Fruit fly (Drosophila melanogaster) whole organism, wandering third instar larva: ENCODE results near the gene NHP2.

ENCODE experiments used
- Abd-B ChIP-seq: fragments of >200 bp; optimal IDR thresholded peaks from 2 replicates; lab custom pipeline; 2017; ENCODE audit warnings: missing biosample characterization, missing genetic modification characterization
- CG32264 ChIP-seq: fragments of 200-800 bp; sonication (Bioruptor generic); optimal IDR thresholded peaks from 2 replicates; lab custom pipeline; 2016; ENCODE audit warnings: missing biosample characterization, missing genetic modification characterization
- CG9705 ChIP-seq: fragments of 200-800 bp; sonication (Bioruptor generic); optimal IDR thresholded peaks from 2 replicates; lab custom pipeline; 2018; ENCODE audit warnings: missing biosample characterization, mild to moderate bottlenecking, missing genetic modification characterization
- CrebA ChIP-seq: fragments of 200-800 bp; sonication (Bioruptor generic); optimal IDR thresholded peaks from 2 replicates; lab custom pipeline; 2016; ENCODE audit warnings: missing biosample characterization, mild to moderate bottlenecking, missing genetic modification characterization, borderline replicate concordance
- Dfd ChIP-seq: fragments of >200 bp; optimal IDR thresholded peaks from 2 replicates; lab custom pipeline; 2017; ENCODE audit warnings: missing biosample characterization, missing genetic modification characterization
- Dif ChIP-seq: fragments of 200-275, 200-300 bp; sonication (Bioruptor generic); optimal IDR thresholded peaks from 2 replicates; lab custom pipeline; 2018; ENCODE audit warnings: missing biosample characterization, missing genetic modification characterization; ENCODE audit not compliant: partially characterized antibody
- GATAd ChIP-seq: sonication (Bioruptor generic); optimal IDR thresholded peaks from 2 replicates; lab custom pipeline; 2016; ENCODE audit warnings: missing biosample characterization, missing genetic modification characterization
- HLH106 ChIP-seq: fragments of 200-800 bp; optimal IDR thresholded peaks from 3 replicates; lab custom pipeline; 2019; ENCODE audit warnings: missing biosample characterization, mild to moderate bottlenecking, missing genetic modification characterization, moderate library complexity
- Hnf4 ChIP-seq: fragments of 200-800 bp; sonication (Bioruptor generic); optimal IDR thresholded peaks from 2 replicates; lab custom pipeline; 2016; ENCODE audit warnings: missing biosample characterization, mild to moderate bottlenecking, missing genetic modification characterization
- Hr78 ChIP-seq: fragments of >200 bp; optimal IDR thresholded peaks from 2 replicates; lab custom pipeline; 2017; ENCODE audit warnings: missing biosample characterization, missing genetic modification characterization
- Hr83 ChIP-seq: fragments of 200-300 bp; sonication (Bioruptor generic); optimal IDR thresholded peaks from 2 replicates; lab custom pipeline; 2016; ENCODE audit warnings: missing biosample characterization, mild to moderate bottlenecking, missing genetic modification characterization, moderate library complexity; ENCODE audit not compliant: poor library complexity, severe bottlenecking
- Jra ChIP-seq: sonication (Bioruptor generic); optimal IDR thresholded peaks from 2 replicates; lab custom pipeline; 2016; ENCODE audit warnings: missing biosample characterization, missing genetic modification characterization
- Mio ChIP-seq: sonication (Bioruptor generic); optimal IDR thresholded peaks from 2 replicates; lab custom pipeline; 2016; ENCODE audit warnings: missing biosample characterization, missing genetic modification characterization
- Myc ChIP-seq: fragments of >200 bp; optimal IDR thresholded peaks from 2 replicates; lab custom pipeline; 2017
- N ChIP-seq: fragments of >200 bp; optimal IDR thresholded peaks from 2 replicates; lab custom pipeline; 2018; ENCODE audit warnings: missing biosample characterization, missing external identifiers, missing genetic modification characterization
- OdsH ChIP-seq: fragments of 200-800 bp; sonication (Bioruptor generic); optimal IDR thresholded peaks from 2 replicates; lab custom pipeline; 2016; ENCODE audit warnings: missing biosample characterization, mild to moderate bottlenecking, missing genetic modification characterization
- Rel ChIP-seq, 2 experiments: fragments of 200-800 bp; sonication (Bioruptor generic) in 1 of 2; optimal IDR thresholded peaks; 2 replicates in 1 of 2; 3 replicates in 1 of 2; lab custom pipeline; 2016 to 2019; ENCODE audit warnings: mild to moderate bottlenecking in 2 of 2, missing biosample characterization in 2 of 2, missing genetic modification characterization in 2 of 2, moderate library complexity in 1 of 2
- Sp1 ChIP-seq: fragments of 200-800 bp; sonication (Bioruptor generic); optimal IDR thresholded peaks from 3 replicates; lab custom pipeline; 2019; ENCODE audit warnings: missing biosample characterization, mild to moderate bottlenecking, missing genetic modification characterization, moderate library complexity
- Vsx2 ChIP-seq: fragments of 200-300, 225-300 bp; sonication (Bioruptor generic); optimal IDR thresholded peaks from 2 replicates; lab custom pipeline; 2018; ENCODE audit warnings: missing biosample characterization, missing genetic modification characterization; ENCODE audit not compliant: partially characterized antibody
- br ChIP-seq: fragments of 200-800 bp; sonication (Bioruptor generic); optimal IDR thresholded peaks from 2 replicates; lab custom pipeline; 2016; ENCODE audit warnings: missing biosample characterization, missing genetic modification characterization
- brk ChIP-seq: fragments of 200-800 bp; sonication (Bioruptor generic); optimal IDR thresholded peaks from 2 replicates; lab custom pipeline; 2016; ENCODE audit warnings: missing biosample characterization, mild to moderate bottlenecking, missing genetic modification characterization
- dl ChIP-seq, 2 experiments: fragments of 175-275, 200-275 bp in 1 of 2; fragments of 200-275 bp in 1 of 2; sonication (Bioruptor generic); optimal IDR thresholded peaks; lab custom pipeline; 2018; ENCODE audit warnings: mild to moderate bottlenecking in 2 of 2, missing biosample characterization in 2 of 2, missing genetic modification characterization in 2 of 2, moderate library complexity in 2 of 2; ENCODE audit not compliant: partially characterized antibody in 2 of 2, insufficient read depth in 1 of 2
- dmrt93B ChIP-seq: fragments of 200-800 bp; sonication (Bioruptor generic); optimal IDR thresholded peaks from 2 replicates; lab custom pipeline; 2018; ENCODE audit warnings: missing biosample characterization, mild to moderate bottlenecking, missing genetic modification characterization
- dsf ChIP-seq: sonication (Bioruptor generic); optimal IDR thresholded peaks from 2 replicates; lab custom pipeline; 2016; ENCODE audit warnings: missing biosample characterization, missing genetic modification characterization, borderline replicate concordance
- ey ChIP-seq: fragments of 200-800 bp; sonication (Bioruptor generic); optimal IDR thresholded peaks from 2 replicates; lab custom pipeline; 2016; ENCODE audit warnings: missing biosample characterization, missing genetic modification characterization
- foxo ChIP-seq, 2 experiments: fragments of 200-800 bp; sonication (Bioruptor generic); optimal IDR thresholded peaks; 2 replicates in 1 of 2; 3 replicates in 1 of 2; lab custom pipeline; 2016 to 2017; ENCODE audit warnings: missing biosample characterization in 2 of 2, missing genetic modification characterization in 2 of 2
- fru ChIP-seq: fragments of 200-800 bp; sonication (Bioruptor generic); optimal IDR thresholded peaks from 3 replicates; lab custom pipeline; 2016; ENCODE audit warnings: missing biosample characterization, mild to moderate bottlenecking, missing genetic modification characterization
- h ChIP-seq: fragments of 200-800 bp; sonication (Bioruptor generic); optimal IDR thresholded peaks from 3 replicates; lab custom pipeline; 2016; ENCODE audit warnings: missing biosample characterization, mild to moderate bottlenecking, missing genetic modification characterization
- jim ChIP-seq: fragments of 175-275, 200-325 bp; sonication (Bioruptor generic); optimal IDR thresholded peaks from 2 replicates; lab custom pipeline; 2016; ENCODE audit warnings: missing biosample characterization, mild to moderate bottlenecking, missing genetic modification characterization
- lola ChIP-seq: fragments of >200 bp; optimal IDR thresholded peaks from 2 replicates; lab custom pipeline; 2017; ENCODE audit warnings: missing biosample characterization, missing genetic modification characterization
- pan ChIP-seq: fragments of >200 bp; optimal IDR thresholded peaks from 2 replicates; lab custom pipeline; 2017
- psq ChIP-seq: fragments of 200-800 bp; sonication (Bioruptor generic); optimal IDR thresholded peaks from 3 replicates; lab custom pipeline; 2017; ENCODE audit warnings: missing biosample characterization, mild to moderate bottlenecking, missing genetic modification characterization, moderate library complexity
- rgr ChIP-seq: fragments of 200-800 bp; sonication (Bioruptor generic); optimal IDR thresholded peaks from 3 replicates; lab custom pipeline; 2016; ENCODE audit warnings: missing biosample characterization, mild to moderate bottlenecking, missing genetic modification characterization
- sage ChIP-seq: fragments of 200-800 bp; sonication (Bioruptor generic); optimal IDR thresholded peaks from 2 replicates; lab custom pipeline; 2016; ENCODE audit warnings: missing biosample characterization, mild to moderate bottlenecking, missing genetic modification characterization
- sv ChIP-seq: fragments of 200-800 bp; sonication (Bioruptor generic); optimal IDR thresholded peaks from 3 replicates; lab custom pipeline; 2016; ENCODE audit warnings: missing biosample characterization, missing genetic modification characterization
- tai ChIP-seq: sonication (Bioruptor generic); optimal IDR thresholded peaks from 2 replicates; lab custom pipeline; 2016; ENCODE audit warnings: missing biosample characterization, missing genetic modification characterization
- usp ChIP-seq: fragments of >200 bp; optimal IDR thresholded peaks from 2 replicates; lab custom pipeline; 2017; ENCODE audit warnings: missing biosample characterization, missing genetic modification characterization
- woc ChIP-seq: sonication (Bioruptor generic); optimal IDR thresholded peaks from 2 replicates; lab custom pipeline; 2016; ENCODE audit warnings: missing biosample characterization, mild to moderate bottlenecking, missing genetic modification characterization

The NHP2 gene

DNA sequence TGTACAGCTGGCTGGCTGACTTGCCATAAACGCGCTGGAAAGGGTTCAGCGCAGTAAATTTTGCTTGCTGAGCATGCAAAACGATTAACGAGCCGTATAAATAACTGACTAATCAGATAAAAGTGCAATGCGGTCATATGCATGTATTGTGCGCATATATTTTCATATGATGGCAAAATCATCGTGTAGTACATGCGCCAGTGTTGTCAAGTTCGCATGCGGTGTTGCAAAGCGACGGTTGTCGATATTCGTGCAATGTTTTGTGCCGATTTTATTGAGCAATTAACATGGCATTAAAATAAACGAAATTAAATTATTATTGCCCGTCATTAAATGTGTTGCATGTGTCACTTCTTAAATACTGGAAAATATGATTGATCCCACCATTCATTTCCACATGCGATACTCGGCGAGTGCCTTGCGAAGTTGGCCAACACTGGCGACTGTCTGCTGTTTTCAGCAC lies 11.8 kb downstream of the NHP2 start:
- peak; percentile 74 for TF ChIP-seq CG32264 (GFP tag; lab: Kevin White, UChicago)
- peak; percentile 87 for TF ChIP-seq ey (GFP tag; lab: Kevin White, UChicago)
- TF ChIP-seq GATAd (GFP tag; lab: Kevin White, UChicago): peak; percentile 88
- peak; percentile 81 for TF ChIP-seq sage (GFP tag; lab: Kevin White, UChicago)
- no peak for TF ChIP-seq jim (GFP tag; lab: Kevin White, UChicago)
- no peak for TF ChIP-seq N (GFP tag; lab: Kevin White, UChicago)
- TF ChIP-seq HLH106 (tag; lab: Kevin White, UChicago): peak; percentile 79
- no peak for TF ChIP-seq Vsx2 (GFP tag; lab: Kevin White, UChicago)
- peak; percentile 85 for TF ChIP-seq OdsH (GFP tag; lab: Kevin White, UChicago)
- TF ChIP-seq CG9705 (GFP tag; lab: Kevin White, UChicago): peak; percentile 80
- TF ChIP-seq Hnf4 (GFP tag; lab: Kevin White, UChicago): peak; percentile 95
- TF ChIP-seq h (GFP tag; lab: Kevin White, UChicago): peak; percentile 92
- TF ChIP-seq tai (GFP tag; lab: Kevin White, UChicago): no peak
- TF ChIP-seq dl (GFP tag; optimal IDR thresholded peaks at IDR 0.05; lab: Kevin White, UChicago; ENCODE audit: insufficient read depth in 1 of 2, partially characterized antibody in 2 of 2): no peak
- TF ChIP-seq Sp1 (GFP tag; lab: Kevin White, UChicago): peak; percentile 71
- no peak for TF ChIP-seq Abd-B (GFP tag; lab: Kevin White, UChicago)
- no peak for TF ChIP-seq lola (GFP tag; lab: Kevin White, UChicago)
- TF ChIP-seq Jra (GFP tag; lab: Kevin White, UChicago): peak; percentile 89
- peak; percentile 78 for TF ChIP-seq Myc
- TF ChIP-seq br (GFP tag; lab: Kevin White, UChicago): peak; percentile 90
- TF ChIP-seq Dif (GFP tag; lab: Kevin White, UChicago): no peak
- TF ChIP-seq sv (GFP tag; lab: Kevin White, UChicago): peak; percentile 54
- TF ChIP-seq dmrt93B (GFP tag; lab: Kevin White, UChicago): peak; percentile 75
- no peak for TF ChIP-seq Dfd (GFP tag; lab: Kevin White, UChicago)
- TF ChIP-seq Hr83 (GFP tag; lab: Kevin White, UChicago): peak; percentile 83
- no peak for TF ChIP-seq CrebA (GFP tag; lab: Kevin White, UChicago)
- TF ChIP-seq usp: no peak
- no peak for TF ChIP-seq pan (lab: Kevin White, UChicago)
- no peak for TF ChIP-seq Hr78
- peak; percentile 88 for TF ChIP-seq fru (GFP tag; lab: Kevin White, UChicago)
- TF ChIP-seq psq: peak; percentile 81
- TF ChIP-seq foxo (GFP tag; optimal IDR thresholded peaks at IDR 0.05; lab: Kevin White, UChicago): peak; percentile 73 to 92
- no peak for TF ChIP-seq Rel (GFP tag; optimal IDR thresholded peaks at IDR 0.05; lab: Kevin White, UChicago)
- peak; percentile 81 for TF ChIP-seq Rel (tag; optimal IDR thresholded peaks at IDR 0.05; lab: Kevin White, UChicago)
- TF ChIP-seq woc (GFP tag; lab: Kevin White, UChicago): no peak
- TF ChIP-seq dsf (GFP tag; lab: Kevin White, UChicago): peak; percentile 83
- TF ChIP-seq rgr: peak; percentile 91
- peak; percentile 44 for TF ChIP-seq Mio (GFP tag; lab: Kevin White, UChicago)
- peak; percentile 88 for TF ChIP-seq brk

dm6 chr3L:14789676-14790075 lies 12.3 kb downstream of the NHP2 start, which contains the start of gene Helz:
Helz (plus strand) TSS chr3L:14789935.
- TF ChIP-seq lola (GFP tag; lab: Kevin White, UChicago): no peak
- no peak for TF ChIP-seq CG32264 (GFP tag; lab: Kevin White, UChicago)
- TF ChIP-seq psq: no peak
- no peak for TF ChIP-seq CG9705 (GFP tag; lab: Kevin White, UChicago)
- no peak for TF ChIP-seq usp
- peak; percentile 6 for TF ChIP-seq HLH106 (tag; lab: Kevin White, UChicago)
- no peak for TF ChIP-seq ey (GFP tag; lab: Kevin White, UChicago)
- TF ChIP-seq GATAd (GFP tag; lab: Kevin White, UChicago): no peak
- no peak for TF ChIP-seq Hr78
- peak; percentile 14 for TF ChIP-seq rgr
- no peak for TF ChIP-seq Dfd (GFP tag; lab: Kevin White, UChicago)
- no peak for TF ChIP-seq Myc
- no peak for TF ChIP-seq Dif (GFP tag; lab: Kevin White, UChicago)
- peak; percentile 62 for TF ChIP-seq sage (GFP tag; lab: Kevin White, UChicago)
- no peak for TF ChIP-seq fru (GFP tag; lab: Kevin White, UChicago)
- TF ChIP-seq Hnf4 (GFP tag; lab: Kevin White, UChicago): peak; percentile 59
- peak; percentile 22 for TF ChIP-seq h (GFP tag; lab: Kevin White, UChicago)
- no peak for TF ChIP-seq sv (GFP tag; lab: Kevin White, UChicago)
- TF ChIP-seq foxo (GFP tag; optimal IDR thresholded peaks at IDR 0.05; lab: Kevin White, UChicago): no peak
- no peak for TF ChIP-seq Vsx2 (GFP tag; lab: Kevin White, UChicago)
- TF ChIP-seq Hr83 (GFP tag; lab: Kevin White, UChicago): peak; percentile 64
- peak; percentile 3 for TF ChIP-seq OdsH (GFP tag; lab: Kevin White, UChicago)
- TF ChIP-seq pan (lab: Kevin White, UChicago): no peak
- TF ChIP-seq tai (GFP tag; lab: Kevin White, UChicago): no peak
